Fruit fly (Drosophila melanogaster) whole organism, prepupa: ENCODE data around the gene CG32032.

Experiments used
- Blimp-1 ChIP-seq: fragments of 200-800 bp; sonication (Bioruptor generic); optimal IDR thresholded peaks from 3 replicates; lab custom pipeline; 2017; ENCODE audit warnings: missing biosample characterization, missing genetic modification characterization, mild to moderate bottlenecking, moderate library complexity, missing genetic modification reagents
- CG10631 ChIP-seq: fragments of 200-800 bp; sonication (Bioruptor generic); optimal IDR thresholded peaks from 2 replicates; lab custom pipeline; 2016; ENCODE audit warnings: missing biosample characterization, missing genetic modification characterization
- CG10669 ChIP-seq: fragments of 200-800 bp; sonication (Bioruptor generic); optimal IDR thresholded peaks from 3 replicates; lab custom pipeline; 2018; ENCODE audit warnings: missing biosample characterization, mild to moderate bottlenecking, missing genetic modification characterization, moderate library complexity
- CG11294 ChIP-seq: fragments of 200-800 bp; sonication (Bioruptor generic); IDR thresholded peaks from 2 replicates; pipeline ENCODE4 v1.3.6; 2022; ENCODE audit warnings: missing biosample characterization, missing genetic modification characterization
- CG11902 ChIP-seq: fragments of 200-800 bp; sonication (Bioruptor generic); optimal IDR thresholded peaks from 3 replicates; lab custom pipeline; 2016; ENCODE audit warnings: missing biosample characterization, missing genetic modification characterization
- CG15336 ChIP-seq: fragments of 200-800 bp; sonication (Bioruptor generic); IDR thresholded peaks from 2 replicates; pipeline ENCODE4 v1.3.6; 2022; ENCODE audit warnings: missing biosample characterization, missing genetic modification characterization
- CG16779 ChIP-seq: fragments of 200-800 bp; sonication (Bioruptor generic); optimal IDR thresholded peaks from 3 replicates; lab custom pipeline; 2017; ENCODE audit warnings: missing biosample characterization, mild to moderate bottlenecking, missing genetic modification characterization
- CG31627 ChIP-seq: fragments of 200-800 bp; sonication (Bioruptor generic); optimal IDR thresholded peaks from 3 replicates; lab custom pipeline; 2016; ENCODE audit warnings: missing biosample characterization, missing genetic modification characterization
- CG34406 ChIP-seq: fragments of 200-800 bp; sonication (Bioruptor generic); optimal IDR thresholded peaks from 3 replicates; lab custom pipeline; 2016; ENCODE audit warnings: missing biosample characterization, missing genetic modification characterization
- CG3919 ChIP-seq: fragments of 200-800 bp; sonication (Bioruptor generic); optimal IDR thresholded peaks from 3 replicates; lab custom pipeline; 2016; ENCODE audit warnings: missing biosample characterization, missing genetic modification characterization
- CG4318 ChIP-seq: fragments of 200-800 bp; sonication (Bioruptor generic); optimal IDR thresholded peaks from 3 replicates; lab custom pipeline; 2017; ENCODE audit warnings: missing biosample characterization, mild to moderate bottlenecking, missing genetic modification characterization
- CG6163 ChIP-seq: fragments of 200-800 bp; sonication (Bioruptor generic); IDR thresholded peaks from 3 replicates; pipeline ENCODE4 v1.3.6; 2022; ENCODE audit warnings: missing biosample characterization, missing genetic modification characterization
- CG6276 ChIP-seq: fragments of 200-800 bp; sonication (Bioruptor generic); optimal IDR thresholded peaks from 2 replicates; lab custom pipeline; 2017; ENCODE audit warnings: missing biosample characterization, mild to moderate bottlenecking, missing genetic modification characterization
- CG6808 ChIP-seq: fragments of 200-800 bp; sonication (Bioruptor generic); optimal IDR thresholded peaks from 3 replicates; lab custom pipeline; 2017; ENCODE audit warnings: missing biosample characterization, missing genetic modification characterization, mild to moderate bottlenecking, moderate library complexity, missing genetic modification reagents
- CG6854 ChIP-seq: fragments of 200-800 bp; sonication (Bioruptor generic); optimal IDR thresholded peaks from 2 replicates; lab custom pipeline; 2017; ENCODE audit warnings: missing biosample characterization, mild to moderate bottlenecking, missing genetic modification characterization
- CG8119 ChIP-seq: fragments of 200-800 bp; sonication (Bioruptor generic); IDR thresholded peaks from 3 replicates; pipeline ENCODE4 v1.3.6; 2022; ENCODE audit warnings: missing biosample characterization, missing genetic modification characterization
- CG8632 ChIP-seq: fragments of 200-800 bp; sonication (Bioruptor generic); optimal IDR thresholded peaks from 3 replicates; lab custom pipeline; 2016; ENCODE audit warnings: missing biosample characterization, missing genetic modification characterization
- CG9139 ChIP-seq: fragments of 200-800 bp; sonication (Bioruptor generic); optimal IDR thresholded peaks from 3 replicates; lab custom pipeline; 2017; ENCODE audit warnings: missing biosample characterization, mild to moderate bottlenecking, missing genetic modification characterization
- Eip75B ChIP-seq: fragments of 200-800 bp; sonication (Bioruptor generic); optimal IDR thresholded peaks from 3 replicates; lab custom pipeline; 2016; ENCODE audit warnings: missing biosample characterization, missing genetic modification characterization
- Eip78C ChIP-seq: fragments of 200-800 bp; sonication (Bioruptor generic); peaks from one replicate; lab custom pipeline; 2016; ENCODE audit warnings: missing biosample characterization, missing genetic modification characterization
- Eip93F ChIP-seq: fragments of 200-800 bp; sonication (Bioruptor generic); optimal IDR thresholded peaks from 2 replicates; lab custom pipeline; 2016; ENCODE audit warnings: missing biosample characterization, mild to moderate bottlenecking, missing genetic modification characterization
- Ets21C ChIP-seq: fragments of 200-800 bp; sonication (Bioruptor generic); optimal IDR thresholded peaks from 3 replicates; lab custom pipeline; 2016; ENCODE audit warnings: missing biosample characterization, missing genetic modification characterization
- Ets96B ChIP-seq: fragments of 200-800 bp; optimal IDR thresholded peaks from 2 replicates; lab custom pipeline; 2019; ENCODE audit warnings: missing biosample characterization, mild to moderate bottlenecking, missing genetic modification characterization, moderate library complexity
- Gug ChIP-seq: fragments of 200-800 bp; sonication (Bioruptor generic); IDR thresholded peaks from 2 replicates; pipeline ENCODE4 v1.3.6; 2022; ENCODE audit warnings: missing biosample characterization, missing genetic modification characterization
- Hr38 ChIP-seq: sonication (Bioruptor generic); optimal IDR thresholded peaks from 2 replicates; lab custom pipeline; 2016; ENCODE audit warnings: missing biosample characterization, missing genetic modification characterization
- Hr39 ChIP-seq: fragments of 200-800 bp; sonication (Bioruptor generic); optimal IDR thresholded peaks from 2 replicates; lab custom pipeline; 2016; ENCODE audit warnings: missing biosample characterization, missing genetic modification characterization
- Hr4 ChIP-seq: fragments of 200-800 bp; sonication (Bioruptor generic); optimal IDR thresholded peaks from 3 replicates; lab custom pipeline; 2016; ENCODE audit warnings: missing biosample characterization, missing genetic modification characterization
- Met ChIP-seq: fragments of 200-800 bp; sonication (Bioruptor generic); optimal IDR thresholded peaks from 3 replicates; lab custom pipeline; 2016; ENCODE audit warnings: missing biosample characterization, missing genetic modification characterization
- OdsH ChIP-seq: fragments of 200-800 bp; sonication (Bioruptor generic); optimal IDR thresholded peaks from 3 replicates; lab custom pipeline; 2016; ENCODE audit warnings: missing biosample characterization, missing genetic modification characterization
- Smox ChIP-seq: fragments of 200-800 bp; sonication (Bioruptor generic); optimal IDR thresholded peaks from 3 replicates; lab custom pipeline; 2016; ENCODE audit warnings: missing biosample characterization, missing genetic modification characterization
- Sox102F ChIP-seq: fragments of 200-800 bp; sonication (Bioruptor generic); optimal IDR thresholded peaks from 2 replicates; lab custom pipeline; 2016; ENCODE audit warnings: missing biosample characterization, mild to moderate bottlenecking, missing genetic modification characterization
- Sox14 ChIP-seq: fragments of 200-800 bp; sonication (Bioruptor generic); optimal IDR thresholded peaks from 3 replicates; lab custom pipeline; 2016; ENCODE audit warnings: missing biosample characterization, missing genetic modification characterization
- Sox15 ChIP-seq: fragments of 200-800 bp; sonication (Bioruptor generic); optimal IDR thresholded peaks from 3 replicates; lab custom pipeline; 2016; ENCODE audit warnings: missing biosample characterization, missing genetic modification characterization
- achi ChIP-seq: fragments of 200-800 bp; sonication (Bioruptor generic); optimal IDR thresholded peaks from 3 replicates; lab custom pipeline; 2016; ENCODE audit warnings: missing biosample characterization, missing genetic modification characterization
- acj6 ChIP-seq: fragments of 200-800 bp; sonication (Bioruptor generic); optimal IDR thresholded peaks from 3 replicates; lab custom pipeline; 2016; ENCODE audit warnings: missing biosample characterization, missing genetic modification characterization
- cyc ChIP-seq: fragments of 200-800 bp; sonication (Bioruptor generic); optimal IDR thresholded peaks from 3 replicates; lab custom pipeline; 2016; ENCODE audit warnings: missing biosample characterization, missing genetic modification characterization
- dsx ChIP-seq: fragments of 200-800 bp; optimal IDR thresholded peaks from 3 replicates; lab custom pipeline; 2019; ENCODE audit warnings: missing biosample characterization, mild to moderate bottlenecking, missing genetic modification characterization, moderate library complexity; ENCODE audit not compliant: poor library complexity, severe bottlenecking
- eg ChIP-seq: fragments of 200-800 bp; sonication (Bioruptor generic); IDR thresholded peaks from 3 replicates; pipeline ENCODE4 v1.3.6; 2022; ENCODE audit warnings: missing biosample characterization, missing genetic modification characterization
- esn ChIP-seq: fragments of 200-800 bp; sonication (Bioruptor generic); optimal IDR thresholded peaks from 2 replicates; lab custom pipeline; 2016; ENCODE audit warnings: missing biosample characterization, mild to moderate bottlenecking, missing genetic modification characterization, moderate library complexity
- fd59A ChIP-seq: fragments of 200-800 bp; sonication (Bioruptor generic); optimal IDR thresholded peaks from 2 replicates; lab custom pipeline; 2017; ENCODE audit warnings: missing biosample characterization, mild to moderate bottlenecking, missing genetic modification characterization, missing genetic modification reagents
- fd85E ChIP-seq: fragments of 200-800 bp; sonication (Bioruptor generic); optimal IDR thresholded peaks from 3 replicates; lab custom pipeline; 2016; ENCODE audit warnings: missing biosample characterization, missing genetic modification characterization
- fkh ChIP-seq: fragments of 200-800 bp; sonication (Bioruptor generic); optimal IDR thresholded peaks from 3 replicates; lab custom pipeline; 2017; ENCODE audit warnings: missing biosample characterization, mild to moderate bottlenecking, missing genetic modification characterization, moderate library complexity
- lz ChIP-seq: fragments of 200-800 bp; sonication (Bioruptor generic); optimal IDR thresholded peaks from 3 replicates; lab custom pipeline; 2016; ENCODE audit warnings: missing biosample characterization, missing genetic modification characterization
- net ChIP-seq: fragments of 200-800 bp; sonication (Bioruptor generic); optimal IDR thresholded peaks from 3 replicates; lab custom pipeline; 2016; ENCODE audit warnings: missing biosample characterization, missing genetic modification characterization
- pdm3 ChIP-seq: fragments of 200-800 bp; sonication (Bioruptor generic); optimal IDR thresholded peaks from 3 replicates; lab custom pipeline; 2016; ENCODE audit warnings: missing biosample characterization, missing genetic modification characterization
- salr ChIP-seq, 2 experiments: fragments of 200-800 bp; sonication (Bioruptor generic); optimal IDR thresholded peaks; 3 replicates each; lab custom pipeline; 2016 to 2018; ENCODE audit warnings: missing biosample characterization in 2 of 2, missing genetic modification characterization in 2 of 2, mild to moderate bottlenecking in 1 of 2
- spab ChIP-seq: fragments of 200-800 bp; sonication (Bioruptor generic); optimal IDR thresholded peaks from 2 replicates; lab custom pipeline; 2017; ENCODE audit warnings: missing biosample characterization, mild to moderate bottlenecking, missing genetic modification characterization, missing genetic modification reagents
- ss ChIP-seq, 2 experiments: fragments of 200-800 bp; sonication (Bioruptor generic); optimal IDR thresholded peaks; 2 replicates in 1 of 2; 3 replicates in 1 of 2; lab custom pipeline; 2017 to 2018; ENCODE audit warnings: mild to moderate bottlenecking in 2 of 2, missing biosample characterization in 2 of 2, missing genetic modification characterization in 2 of 2, moderate library complexity in 1 of 2
- svp ChIP-seq: fragments of 200-800 bp; sonication (Bioruptor generic); peaks from one replicate; lab custom pipeline; 2016; ENCODE audit warnings: missing biosample characterization, missing genetic modification characterization
- topi ChIP-seq: fragments of 200-800 bp; sonication (Bioruptor generic); optimal IDR thresholded peaks from 3 replicates; lab custom pipeline; 2016; ENCODE audit warnings: missing biosample characterization, missing genetic modification characterization
- vri ChIP-seq: fragments of 200-800 bp; sonication (Bioruptor generic); optimal IDR thresholded peaks from 3 replicates; lab custom pipeline; 2016; ENCODE audit warnings: missing biosample characterization, mild to moderate bottlenecking, missing genetic modification characterization

CG32032 gene

DNA sequence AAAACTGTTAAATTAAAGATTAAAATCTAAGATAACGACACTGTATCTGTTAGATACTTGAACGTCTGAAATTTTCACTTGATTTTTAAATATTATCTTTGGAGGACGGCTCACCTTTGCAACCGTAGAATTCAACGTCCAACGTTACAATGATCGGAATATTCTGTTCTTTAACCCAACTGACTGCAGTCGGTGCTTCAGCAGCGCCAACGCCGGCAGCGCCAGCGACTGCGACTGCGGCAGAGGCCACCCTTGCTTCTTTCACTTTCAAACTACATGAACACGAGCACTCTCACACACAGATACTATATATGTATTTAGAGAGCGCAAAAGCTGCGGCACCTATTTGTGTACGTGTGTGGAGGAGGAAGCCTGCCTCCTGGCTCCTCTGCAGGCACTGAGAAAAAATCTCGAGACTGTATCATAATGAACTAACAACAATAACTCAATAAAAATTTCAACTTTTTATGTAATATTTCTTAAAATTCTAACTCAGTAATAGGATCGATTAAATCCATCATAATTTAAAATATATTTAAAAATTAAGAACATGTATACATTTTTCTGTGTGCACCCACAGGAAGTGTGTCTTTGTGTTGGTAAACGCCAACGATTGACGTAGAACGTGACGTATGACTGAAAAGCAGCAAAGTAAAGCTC is 35.3 kb upstream of the CG32032 start:
- TF ChIP-seq CG8119 (GFP tag; lab: Robert Waterston, UW) (peak; percentile 98), Hr38 (GFP tag; lab: Kevin White, UChicago) (no peak), CG6163 (GFP tag; lab: Robert Waterston, UW) (peak; percentile 98), CG4318 (GFP tag; lab: Kevin White, UChicago) (peak; percentile 93), ss (GFP tag; optimal IDR thresholded peaks at IDR 0.05; lab: Kevin White, UChicago) (peak; percentile 98), CG11902 (GFP tag; lab: Kevin White, UChicago) (peak; percentile 92), Hr4 (GFP tag; lab: Kevin White, UChicago) (peak; percentile 95), eg (GFP tag; lab: Robert Waterston, UW) (peak; percentile 97), CG6808 (GFP tag; lab: Kevin White, UChicago) (peak; percentile 95), CG9139 (GFP tag; lab: Kevin White, UChicago) (peak; percentile 95), esn (GFP tag; lab: Kevin White, UChicago) (peak; percentile 98), Eip78C (GFP tag; lab: Kevin White, UChicago) (peak; percentile 99), achi (GFP tag; lab: Kevin White, UChicago) (peak; percentile 97), CG16779 (tag; lab: Kevin White, UChicago) (peak; percentile 95), Hr39 (GFP tag; lab: Kevin White, UChicago) (peak; percentile 86), cyc (GFP tag; lab: Kevin White, UChicago) (peak; percentile 94), Sox102F (GFP tag; lab: Kevin White, UChicago) (peak; percentile 96), fkh (GFP tag; lab: Kevin White, UChicago) (peak; percentile 72), Smox (peak; percentile 95), Blimp-1 (peak; percentile 99), net (peak; percentile 95), CG11294 (GFP tag; lab: Robert Waterston, UW) (peak; percentile 93), OdsH (GFP tag; lab: Kevin White, UChicago) (peak; percentile 98), CG15336 (peak; percentile 98), svp (GFP tag; lab: Kevin White, UChicago) (peak; percentile 98), acj6 (GFP tag; lab: Kevin White, UChicago) (peak; percentile 98), fd59A (peak; percentile 97), CG31627 (GFP tag; lab: Kevin White, UChicago) (peak; percentile 91), CG6854 (GFP tag; lab: Kevin White, UChicago) (peak; percentile 93), Eip93F (GFP tag; lab: Kevin White, UChicago) (peak; percentile 90), CG34406 (GFP tag; lab: Kevin White, UChicago) (peak; percentile 97), dsx (GFP tag; lab: Kevin White, UChicago) (peak; percentile 97), vri (GFP tag; lab: Kevin White, UChicago) (peak; percentile 94), salr (GFP tag; optimal IDR thresholded peaks at IDR 0.05; lab: Kevin White, UChicago) (peak; percentile 87 to 96), CG3919 (GFP tag; lab: Kevin White, UChicago) (peak; percentile 98), Ets96B (tag; lab: Kevin White, UChicago) (peak; percentile 98), fd85E (peak; percentile 88), Sox14 (peak; percentile 93), Sox15 (peak; percentile 88), Eip75B (peak; percentile 97), Ets21C (GFP tag; lab: Kevin White, UChicago) (peak; percentile 86), lz (GFP tag; lab: Kevin White, UChicago) (peak; percentile 95), Gug (GFP tag; lab: Robert Waterston, UW) (peak; percentile 96), spab (GFP tag; lab: Kevin White, UChicago) (peak; percentile 97), CG10631 (peak; percentile 99), CG8632 (peak; percentile 97), Met (GFP tag; lab: Kevin White, UChicago) (peak; percentile 96), CG10669 (GFP tag; lab: Kevin White, UChicago) (peak; percentile 97), pdm3 (GFP tag; lab: Kevin White, UChicago) (peak; percentile 95), CG6276 (GFP tag; lab: Kevin White, UChicago) (peak; percentile 94), topi (GFP tag; lab: Kevin White, UChicago) (peak; percentile 95)
